Worm (Caenorhabditis elegans): ENCODE results near the gene lsm-5.
A peak's percentile ranks its signal among the peaks of the same experiment; 100 is the strongest.

The lsm-5 gene

DNA sequence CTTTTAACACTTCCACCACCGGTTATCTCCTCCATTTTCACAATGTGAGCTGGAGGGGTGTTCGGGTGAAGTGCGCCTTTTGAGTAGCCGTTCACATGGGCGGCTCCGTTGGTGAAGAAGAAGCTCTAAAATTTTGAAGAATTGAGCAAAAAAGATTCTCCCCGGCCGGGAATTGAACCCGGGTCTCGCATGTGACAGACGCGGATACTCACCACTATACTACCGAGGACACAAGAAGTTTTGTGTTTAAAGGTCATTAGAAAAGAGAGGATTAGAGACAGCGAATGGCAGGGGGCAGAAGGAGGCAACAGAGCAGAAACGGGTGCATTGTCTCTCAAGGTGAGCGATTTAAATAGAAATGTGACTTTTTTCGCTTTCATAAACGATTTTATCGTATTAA is 18.5 kb upstream of the lsm-5 start (continued):
- peak; percentile 89 for TF ChIP-seq lim-7 (GFP tag; IDR thresholded peaks at IDR 0.05)
- no peak for TF ChIP-seq nhr-10 (tag; optimal IDR thresholded peaks at IDR 0.05)
- no peak for TF ChIP-seq ZK337.2 (GFP tag; IDR thresholded peaks at IDR 0.05)
- no peak for TF ChIP-seq attf-4 (tag; optimal IDR thresholded peaks at IDR 0.05)
- peak; percentile 2 for TF ChIP-seq F49E8.2 (tag; optimal IDR thresholded peaks at IDR 0.05; ENCODE audit: borderline replicate concordance)
- TF ChIP-seq skn-1 (tag; optimal IDR thresholded peaks at IDR 0.05): no peak
- TF ChIP-seq hif-1 (tag; optimal IDR thresholded peaks at IDR 0.05): peak in 1 of 2 experiments; percentile 35
- TF ChIP-seq nhr-48 (tag; optimal IDR thresholded peaks at IDR 0.05): peak; percentile 25
- TF ChIP-seq sdz-12 (GFP tag; optimal IDR thresholded peaks at IDR 0.05): peak; percentile 73
- TF ChIP-seq zip-11 (GFP tag; IDR thresholded peaks at IDR 0.05): peak; percentile 41; the same call in 1 of the 2 replicates
- no peak for TF ChIP-seq unc-62 (GFP tag; optimal IDR thresholded peaks at IDR 0.05 in 1 of 2)
- no peak for TF ChIP-seq unc-62 (tag; optimal IDR thresholded peaks at IDR 0.05)
- no peak for TF ChIP-seq tag-97 (GFP tag; IDR thresholded peaks at IDR 0.05)
- TF ChIP-seq madf-9 (GFP tag; conservative IDR thresholded peaks at IDR 0.05): peak; percentile 82
- peak; percentile 45 for TF ChIP-seq rbr-2 (tag; optimal IDR thresholded peaks at IDR 0.05)
- peak; percentile 71 for TF ChIP-seq lin-38 (GFP tag; IDR thresholded peaks at IDR 0.05)
- TF ChIP-seq lin-39 (tag; optimal IDR thresholded peaks at IDR 0.05): no peak
- no peak for TF ChIP-seq ztf-7 (tag; optimal IDR thresholded peaks at IDR 0.05)
- peak; percentile 9 for TF ChIP-seq nhr-28 (tag; optimal IDR thresholded peaks at IDR 0.05)
- peak; percentile 69; the same call in 1 of the 2 replicates for TF ChIP-seq vab-7 (GFP tag; IDR thresholded peaks at IDR 0.05)
- no peak for TF ChIP-seq ztf-11 (tag; optimal IDR thresholded peaks at IDR 0.05)
- peak; percentile 95 for TF ChIP-seq egl-43 (GFP tag; IDR thresholded peaks at IDR 0.05)
- TF ChIP-seq pqm-1 (tag; optimal IDR thresholded peaks at IDR 0.05): no peak
- TF ChIP-seq ceh-44 (GFP tag; IDR thresholded peaks at IDR 0.05): 0 out of 2 replicates have a peak, but pooled peaks have one; percentile 29
- TF ChIP-seq ceh-28 (tag; optimal IDR thresholded peaks at IDR 0.05): no peak
- TF ChIP-seq F10B5.3 (tag; optimal IDR thresholded peaks at IDR 0.05): no peak
- TF ChIP-seq nhr-11 (tag; optimal IDR thresholded peaks at IDR 0.05): no peak
- TF ChIP-seq F26F4.8 (GFP tag; conservative IDR thresholded peaks at IDR 0.05): peak; percentile 87
- TF ChIP-seq snpc-4 (tag; optimal IDR thresholded peaks at IDR 0.05): no peak
- TF ChIP-seq spr-1 (tag; optimal IDR thresholded peaks at IDR 0.05): peak; percentile 46
- no peak for TF ChIP-seq lin-15B (tag; optimal IDR thresholded peaks at IDR 0.05)
- no peak for TF ChIP-seq unc-39 (tag; optimal IDR thresholded peaks at IDR 0.05)
- TF ChIP-seq nhr-102 (tag; optimal IDR thresholded peaks at IDR 0.05): peak; percentile 54
- no peak for TF ChIP-seq T20F7.1 (GFP tag; optimal IDR thresholded peaks at IDR 0.05)
- TF ChIP-seq nhr-237 (tag; optimal IDR thresholded peaks at IDR 0.05): no peak
- TF ChIP-seq mxl-3 (GFP tag; optimal IDR thresholded peaks at IDR 0.05): peak; percentile 50
- no peak for TF ChIP-seq R02D3.7 (tag; optimal IDR thresholded peaks at IDR 0.05)
- peak; percentile 76 for TF ChIP-seq mdt-29 (GFP tag; IDR thresholded peaks at IDR 0.05)
- no peak for TF ChIP-seq ZK546.5 (tag; optimal IDR thresholded peaks at IDR 0.05)
- TF ChIP-seq spr-3 (GFP tag; optimal IDR thresholded peaks at IDR 0.05): peak; percentile 53
- 0 out of 2 replicates have a peak, but pooled peaks have one; percentile 40 for TF ChIP-seq daf-8 (GFP tag; IDR thresholded peaks at IDR 0.05)
- TF ChIP-seq nhr-77 (tag; optimal IDR thresholded peaks at IDR 0.05): peak; percentile 26
- TF ChIP-seq dmd-9 (GFP tag; IDR thresholded peaks at IDR 0.05): 0 out of 2 replicates have a peak, but pooled peaks have one; percentile 32
- TF ChIP-seq php-3 (GFP tag; IDR thresholded peaks at IDR 0.05): peak; percentile 60
- TF ChIP-seq mdl-1 (tag; optimal IDR thresholded peaks at IDR 0.05): peak in 1 of 2 experiments; percentile 55
- peak; percentile 52 for TF ChIP-seq unc-130 (GFP tag; optimal IDR thresholded peaks at IDR 0.05)
- no peak for TF ChIP-seq zag-1 (tag; optimal IDR thresholded peaks at IDR 0.05)
- TF ChIP-seq gei-8 (GFP tag; optimal IDR thresholded peaks at IDR 0.05): no peak
- TF ChIP-seq Y75B8A.6 (GFP tag; IDR thresholded peaks at IDR 0.05): 0 out of 2 replicates have a peak, but pooled peaks have one; percentile 60
- no peak for TF ChIP-seq zfp-2 (tag; optimal IDR thresholded peaks at IDR 0.05)
- TF ChIP-seq pha-4 (GFP tag; IDR thresholded peaks at IDR 0.05): peak; percentile 90
- no peak for TF ChIP-seq pha-4 (tag; optimal IDR thresholded peaks at IDR 0.05)
- peak; percentile 60; the same call in 1 of the 2 replicates for TF ChIP-seq lin-29 (GFP tag; IDR thresholded peaks at IDR 0.05)
